Worm (Caenorhabditis elegans): ENCODE measurements around the gene ceh-60.
A peak's percentile ranks its signal among the peaks of the same experiment; 100 is the strongest.

ceh-60 gene

ce11 chrX:6553634-6554033 is 23.7 kb upstream of the ceh-60 start:
- TF ChIP-seq sma-9 (GFP tag; optimal IDR thresholded peaks at IDR 0.05), result no peak
- TF ChIP-seq sma-9 (tag; optimal IDR thresholded peaks at IDR 0.05), result no peak
- TF ChIP-seq nhr-11 (tag; optimal IDR thresholded peaks at IDR 0.05), result no peak
- no peak for TF ChIP-seq aly-2 (tag; optimal IDR thresholded peaks at IDR 0.05)

ce11 chrX:6552806-6553337 is 22.9 kb upstream of the ceh-60 start, which contains the start of gene svh-2:
Gene svh-2, plus strand, starts transcription at chrX:6553287.
- TF ChIP-seq unc-55 (GFP tag; optimal IDR thresholded peaks at IDR 0.05) (peak; percentile 11), C34F6.9 (tag; optimal IDR thresholded peaks at IDR 0.05) (peak; percentile 22), alr-1 (tag; optimal IDR thresholded peaks at IDR 0.05) (no peak), nhr-129 (tag; optimal IDR thresholded peaks at IDR 0.05) (peak; percentile 5)

- no peak for TF ChIP-seq unc-62 (GFP tag; optimal IDR thresholded peaks at IDR 0.05)
- no peak for TF ChIP-seq F13H6.1 (tag; optimal IDR thresholded peaks at IDR 0.05)
- no peak for TF ChIP-seq aly-2 (tag; optimal IDR thresholded peaks at IDR 0.05)
- no peak for TF ChIP-seq nhr-23 (tag; optimal IDR thresholded peaks at IDR 0.05)
- no peak for TF ChIP-seq nhr-10 (tag; optimal IDR thresholded peaks at IDR 0.05)
- TF ChIP-seq nhr-237 (tag; optimal IDR thresholded peaks at IDR 0.05), result no peak
- TF ChIP-seq elt-3 (tag; optimal IDR thresholded peaks at IDR 0.05), result no peak
- no peak for TF ChIP-seq Y55F3AM.14 (GFP tag; optimal IDR thresholded peaks at IDR 0.05)
- TF ChIP-seq ztf-4 (tag; optimal IDR thresholded peaks at IDR 0.05), result no peak
- TF ChIP-seq nhr-129 (tag; optimal IDR thresholded peaks at IDR 0.05), result peak; percentile 3
- TF ChIP-seq crh-2 (tag; optimal IDR thresholded peaks at IDR 0.05), result peak; percentile 41
- TF ChIP-seq sma-3 (GFP tag; optimal IDR thresholded peaks at IDR 0.05), result peak; percentile 39
- no peak for TF ChIP-seq alr-1 (tag; optimal IDR thresholded peaks at IDR 0.05)
- TF ChIP-seq nhr-21 (tag; optimal IDR thresholded peaks at IDR 0.05), result no peak
- TF ChIP-seq unc-39 (tag; optimal IDR thresholded peaks at IDR 0.05), result no peak
- TF ChIP-seq elt-1 (tag; optimal IDR thresholded peaks at IDR 0.05), result no peak
- TF ChIP-seq nhr-12 (tag; optimal IDR thresholded peaks at IDR 0.05), result no peak
- no peak for TF ChIP-seq gmeb-1 (tag; optimal IDR thresholded peaks at IDR 0.05)
- TF ChIP-seq R02D3.7 (tag; optimal IDR thresholded peaks at IDR 0.05), result no peak
- no peak for TF ChIP-seq mbf-1 (tag; optimal IDR thresholded peaks at IDR 0.05)
- TF ChIP-seq snpc-4 (tag; optimal IDR thresholded peaks at IDR 0.05), result no peak
- no peak for TF ChIP-seq ZK546.5 (tag; optimal IDR thresholded peaks at IDR 0.05)
- TF ChIP-seq fos-1 (tag; optimal IDR thresholded peaks at IDR 0.05), result peak; percentile 81
- no peak for TF ChIP-seq C34F6.9 (tag; optimal IDR thresholded peaks at IDR 0.05)
- TF ChIP-seq unc-55 (GFP tag; optimal IDR thresholded peaks at IDR 0.05), result no peak
- no peak for TF ChIP-seq nhr-11 (tag; optimal IDR thresholded peaks at IDR 0.05)
- no peak for TF ChIP-seq zag-1 (tag; optimal IDR thresholded peaks at IDR 0.05)
- no peak for TF ChIP-seq mab-5 (tag; optimal IDR thresholded peaks at IDR 0.05)
- no peak for TF ChIP-seq nhr-25 (tag; optimal IDR thresholded peaks at IDR 0.05)
- peak; percentile 57 for TF ChIP-seq sma-9 (GFP tag; optimal IDR thresholded peaks at IDR 0.05)
- TF ChIP-seq sma-9 (tag; optimal IDR thresholded peaks at IDR 0.05), result no peak
- no peak for TF ChIP-seq lsy-2 (tag; optimal IDR thresholded peaks at IDR 0.05)
These were observed 21.7 kb upstream of the ceh-60 start for ce11 chrX:6551679-6552078.

ce11 chrX:6551073-6551652 is 21.2 kb upstream of the ceh-60 start:
- TF ChIP-seq mbf-1 (tag; optimal IDR thresholded peaks at IDR 0.05) (no peak), elt-1 (tag; optimal IDR thresholded peaks at IDR 0.05) (no peak), snpc-4 (tag; optimal IDR thresholded peaks at IDR 0.05) (no peak), unc-62 (GFP tag; optimal IDR thresholded peaks at IDR 0.05) (no peak), blmp-1 (tag; optimal IDR thresholded peaks at IDR 0.05; ENCODE audit: insufficient read depth) (peak; percentile 4), nhr-23 (tag; optimal IDR thresholded peaks at IDR 0.05) (no peak), nhr-10 (tag; optimal IDR thresholded peaks at IDR 0.05) (no peak), ceh-16 (tag; optimal IDR thresholded peaks at IDR 0.05) (no peak), mdl-1 (tag; optimal IDR thresholded peaks at IDR 0.05) (no peak), lsy-2 (tag; optimal IDR thresholded peaks at IDR 0.05) (no peak), nhr-129 (tag; optimal IDR thresholded peaks at IDR 0.05) (peak; percentile 43), elt-3 (tag; optimal IDR thresholded peaks at IDR 0.05) (no peak), C34F6.9 (tag; optimal IDR thresholded peaks at IDR 0.05) (peak; percentile 30)
